Worm (Caenorhabditis elegans) whole organism, L3 larva: ENCODE data around the gene lgc-10.

Experiments
- R02D3.7 ChIP-seq: fragments of 150-350 bp; optimal IDR thresholded peaks from 2 replicates; lab custom pipeline; 2014; ENCODE audit warnings: missing biosample characterization, missing genetic modification characterization
- ZK546.5 ChIP-seq: sonication (generic microtip); optimal IDR thresholded peaks from 2 replicates; lab custom pipeline; 2017; ENCODE audit warnings: missing biosample characterization, missing genetic modification characterization
- aly-2 ChIP-seq: fragments of 150-350 bp; optimal IDR thresholded peaks from 2 replicates; lab custom pipeline; 2014; ENCODE audit warnings: missing biosample characterization, missing genetic modification characterization
- ama-1 ChIP-seq: fragments of 150-350 bp; optimal IDR thresholded peaks from 2 replicates; lab custom pipeline; 2018
- ceh-16 ChIP-seq: sonication (generic microtip); optimal IDR thresholded peaks from 2 replicates; lab custom pipeline; 2017; ENCODE audit warnings: missing biosample characterization, missing genetic modification characterization
- ceh-28 ChIP-seq: fragments of 150-350 bp; optimal IDR thresholded peaks from 2 replicates; lab custom pipeline; 2014; ENCODE audit warnings: missing biosample characterization, missing genetic modification reagents, missing genetic modification characterization
- ceh-82 ChIP-seq: fragments of 150-350 bp; optimal IDR thresholded peaks from 2 replicates; lab custom pipeline; 2014; ENCODE audit warnings: missing biosample characterization, missing genetic modification characterization
- ceh-9 ChIP-seq: sonication (generic microtip); optimal IDR thresholded peaks from 2 replicates; lab custom pipeline; 2018; ENCODE audit warnings: missing biosample characterization, missing genetic modification characterization
- daf-12 ChIP-seq: fragments of 150-350 bp; optimal IDR thresholded peaks from 2 replicates; lab custom pipeline; 2014; ENCODE audit warnings: missing biosample characterization, missing genetic modification reagents, missing genetic modification characterization
- egl-27 ChIP-seq: sonication (generic microtip); optimal IDR thresholded peaks from 4 replicates; lab custom pipeline; 2017; ENCODE audit warnings: missing biosample characterization, missing genetic modification reagents, missing genetic modification characterization
- egl-5 ChIP-seq: fragments of 150-350 bp; optimal IDR thresholded peaks from 2 replicates; lab custom pipeline; 2017; ENCODE audit warnings: missing biosample characterization, missing genetic modification reagents, missing genetic modification characterization, inconsistent platforms
- elt-1 ChIP-seq: fragments of 150-350 bp; optimal IDR thresholded peaks from 2 replicates; lab custom pipeline; 2014; ENCODE audit warnings: missing biosample characterization, missing genetic modification characterization
- elt-2 ChIP-seq: sonication (generic microtip); optimal IDR thresholded peaks from 2 replicates; lab custom pipeline; 2016; ENCODE audit warnings: missing genetic modification reagents, mild to moderate bottlenecking, missing genetic modification characterization, missing compliant biosample characterization
- elt-3 ChIP-seq, 3 experiments: fragments of 150-350 bp in 1 of 3; sonication (generic microtip) in 2 of 3; optimal IDR thresholded peaks; 2 replicates in 2 of 3; 4 replicates in 1 of 3; lab custom pipeline; 2014 to 2017; ENCODE audit warnings: missing biosample characterization in 3 of 3, missing genetic modification characterization in 3 of 3
- eor-1 ChIP-seq, 2 experiments: fragments of 150-350 bp; optimal IDR thresholded peaks; 2 replicates each; lab custom pipeline; 2014 to 2018; ENCODE audit warnings: missing biosample characterization in 2 of 2, missing genetic modification characterization in 2 of 2
- fkh-10 ChIP-seq: sonication (generic microtip); optimal IDR thresholded peaks from 2 replicates; lab custom pipeline; 2017; ENCODE audit warnings: missing biosample characterization, missing genetic modification reagents, missing genetic modification characterization
- fkh-2 ChIP-seq: fragments of 150-350 bp; optimal IDR thresholded peaks from 2 replicates; lab custom pipeline; 2014; ENCODE audit warnings: missing biosample characterization, missing genetic modification reagents, missing genetic modification characterization
- fos-1 ChIP-seq: fragments of 150-350 bp; optimal IDR thresholded peaks from 2 replicates; lab custom pipeline; 2014; ENCODE audit warnings: missing biosample characterization, missing genetic modification characterization
- hmg-11 ChIP-seq: sonication (generic microtip); optimal IDR thresholded peaks from 2 replicates; lab custom pipeline; 2016; ENCODE audit warnings: missing genetic modification characterization, missing compliant biosample characterization
- jun-1 ChIP-seq: fragments of 150-350 bp; optimal IDR thresholded peaks from 2 replicates; lab custom pipeline; 2014; ENCODE audit warnings: missing biosample characterization, missing genetic modification reagents, missing genetic modification characterization
- lin-15B ChIP-seq: fragments of 150-350 bp; optimal IDR thresholded peaks from 2 replicates; lab custom pipeline; 2014; ENCODE audit warnings: missing biosample characterization, missing genetic modification characterization
- lin-39 ChIP-seq: fragments of 150-350 bp; optimal IDR thresholded peaks from 2 replicates; lab custom pipeline; 2018; ENCODE audit warnings: missing biosample characterization, missing genetic modification reagents, missing genetic modification characterization
- lsy-12 ChIP-seq: sonication (generic microtip); optimal IDR thresholded peaks from 2 replicates; lab custom pipeline; 2016; ENCODE audit warnings: mild to moderate bottlenecking, missing genetic modification characterization, missing compliant biosample characterization
- mdl-1 ChIP-seq: fragments of 150-350 bp; optimal IDR thresholded peaks from 2 replicates; lab custom pipeline; 2014; ENCODE audit warnings: missing biosample characterization, missing genetic modification characterization
- mml-1 ChIP-seq: fragments of 150-350 bp; sonication (generic microtip); optimal IDR thresholded peaks from 3 replicates; lab custom pipeline; 2014; ENCODE audit warnings: missing biosample characterization, missing genetic modification characterization
- nfya-1 ChIP-seq: sonication (generic microtip); optimal IDR thresholded peaks from 2 replicates; lab custom pipeline; 2017; ENCODE audit warnings: missing genetic modification characterization, mild to moderate bottlenecking, missing compliant biosample characterization, antibody characterized with exemption, moderate library complexity; ENCODE audit not compliant: insufficient read depth
- nhr-11 ChIP-seq: fragments of 150-350 bp; optimal IDR thresholded peaks from 2 replicates; lab custom pipeline; 2014; ENCODE audit warnings: missing biosample characterization, missing genetic modification characterization
- nhr-12 ChIP-seq: fragments of 150-350 bp; optimal IDR thresholded peaks from 2 replicates; lab custom pipeline; 2014; ENCODE audit warnings: missing biosample characterization, missing genetic modification characterization
- nhr-23 ChIP-seq: fragments of 150-350 bp; optimal IDR thresholded peaks from 2 replicates; lab custom pipeline; 2014; ENCODE audit warnings: missing biosample characterization, missing genetic modification reagents, missing genetic modification characterization
- nhr-237 ChIP-seq: fragments of 150-350 bp; optimal IDR thresholded peaks from 2 replicates; lab custom pipeline; 2014; ENCODE audit warnings: missing biosample characterization, missing genetic modification characterization
- nhr-25 ChIP-seq: sonication (generic microtip); optimal IDR thresholded peaks from 2 replicates; lab custom pipeline; 2017; ENCODE audit warnings: missing biosample characterization, missing genetic modification characterization
- nhr-28 ChIP-seq: fragments of 150-350 bp; optimal IDR thresholded peaks from 2 replicates; lab custom pipeline; 2014; ENCODE audit warnings: missing biosample characterization, missing genetic modification characterization
- nhr-43 ChIP-seq: sonication (generic microtip); optimal IDR thresholded peaks from 2 replicates; lab custom pipeline; 2016; ENCODE audit warnings: mild to moderate bottlenecking, missing genetic modification characterization, missing compliant biosample characterization; ENCODE audit not compliant: poor library complexity, severe bottlenecking
- nhr-67 ChIP-seq: fragments of 150-350 bp; optimal IDR thresholded peaks from 2 replicates; lab custom pipeline; 2014; ENCODE audit warnings: missing biosample characterization, missing genetic modification characterization
- nhr-76 ChIP-seq: fragments of 150-350 bp; sonication (generic microtip); optimal IDR thresholded peaks from 5 replicates; lab custom pipeline; 2014; ENCODE audit warnings: missing biosample characterization, missing genetic modification characterization
- nhr-77 ChIP-seq: fragments of 150-350 bp; optimal IDR thresholded peaks from 2 replicates; lab custom pipeline; 2014; ENCODE audit warnings: missing biosample characterization, missing genetic modification characterization
- pha-4 ChIP-seq: fragments of 150-350 bp; optimal IDR thresholded peaks from 2 replicates; lab custom pipeline; 2014; ENCODE audit warnings: missing biosample characterization, missing genetic modification reagents, missing genetic modification characterization
- pqm-1 ChIP-seq: fragments of 150-350 bp; optimal IDR thresholded peaks from 2 replicates; lab custom pipeline; 2017; ENCODE audit warnings: missing biosample characterization, missing genetic modification characterization, inconsistent platforms
- sea-2 ChIP-seq: fragments of 150-350 bp; sonication (generic microtip); optimal IDR thresholded peaks from 4 replicates; lab custom pipeline; 2014; ENCODE audit warnings: missing biosample characterization, missing genetic modification reagents, missing genetic modification characterization
- skn-1 ChIP-seq: fragments of 150-350 bp; optimal IDR thresholded peaks from 2 replicates; lab custom pipeline; 2014; ENCODE audit warnings: missing biosample characterization, missing genetic modification characterization
- snpc-4 ChIP-seq: fragments of 150-350 bp; optimal IDR thresholded peaks from 2 replicates; lab custom pipeline; 2014; ENCODE audit warnings: missing biosample characterization, missing genetic modification characterization
- tbx-2 ChIP-seq: sonication (generic microtip); optimal IDR thresholded peaks from 2 replicates; lab custom pipeline; 2016; ENCODE audit warnings: mild to moderate bottlenecking, missing genetic modification characterization, missing compliant biosample characterization
- unc-39 ChIP-seq: sonication (generic microtip); optimal IDR thresholded peaks from 4 replicates; lab custom pipeline; 2017; ENCODE audit warnings: missing biosample characterization, missing genetic modification characterization
- unc-62 ChIP-seq: fragments of 150-350 bp; sonication (generic microtip); optimal IDR thresholded peaks from 4 replicates; lab custom pipeline; 2014; ENCODE audit warnings: missing biosample characterization, missing genetic modification reagents, missing genetic modification characterization
- zag-1 ChIP-seq: fragments of 150-350 bp; optimal IDR thresholded peaks from 2 replicates; lab custom pipeline; 2014; ENCODE audit warnings: missing biosample characterization, missing genetic modification characterization
- ztf-11 ChIP-seq: fragments of 150-350 bp; optimal IDR thresholded peaks from 2 replicates; lab custom pipeline; 2014; ENCODE audit warnings: missing biosample characterization, missing genetic modification characterization
- ztf-4 ChIP-seq: fragments of 150-350 bp; optimal IDR thresholded peaks from 2 replicates; lab custom pipeline; 2014; ENCODE audit warnings: missing biosample characterization, missing genetic modification characterization

lgc-10 gene

DNA sequence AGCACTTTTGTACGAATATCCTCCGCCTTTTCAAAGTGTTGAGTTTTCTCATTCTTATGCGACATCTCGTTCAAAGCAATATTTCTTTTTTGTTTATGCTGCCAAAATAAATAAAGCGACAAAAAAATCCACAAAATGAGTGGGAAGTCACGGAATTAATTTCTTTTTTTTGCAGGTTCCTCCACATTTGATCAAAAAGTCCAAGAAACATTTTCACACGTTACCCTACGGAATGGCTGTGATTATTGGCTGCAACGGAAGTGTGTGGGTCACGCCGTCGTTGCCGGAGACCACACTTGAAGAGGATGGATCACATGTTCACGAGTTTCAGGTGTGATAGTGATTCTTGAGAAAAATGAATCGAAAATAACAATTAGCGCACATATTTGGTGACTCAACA lies 40.8 kb downstream of the lgc-10 start, which contains the start of gene Y73B6BL.22:
Y73B6BL.22 (minus strand) TSS at position 101 of the 400 bp plus-strand sequence.
- no peak for TF ChIP-seq elt-3 (tag; optimal IDR thresholded peaks at IDR 0.05; lab: Kevin White, UChicago)
- no peak for TF ChIP-seq lin-39 (tag; lab: Kevin White, UChicago)
- TF ChIP-seq pqm-1 (tag; lab: Kevin White, UChicago) = no peak
- TF ChIP-seq eor-1 (tag; optimal IDR thresholded peaks at IDR 0.05; lab: Kevin White, UChicago) = no peak
- TF ChIP-seq lin-15B (tag; lab: Kevin White, UChicago) = no peak
- TF ChIP-seq ceh-28 (tag; lab: Kevin White, UChicago) = no peak
- TF ChIP-seq nhr-67 = no peak
- TF ChIP-seq daf-12 (tag; lab: Kevin White, UChicago) = no peak
- no peak for TF ChIP-seq fkh-10 (GFP tag; lab: Kevin White, UChicago)
- no peak for TF ChIP-seq mdl-1 (tag; lab: Kevin White, UChicago)
- no peak for TF ChIP-seq pha-4 (tag; lab: Kevin White, UChicago)
- TF ChIP-seq nhr-77 (tag; lab: Kevin White, UChicago) = no peak

DNA sequence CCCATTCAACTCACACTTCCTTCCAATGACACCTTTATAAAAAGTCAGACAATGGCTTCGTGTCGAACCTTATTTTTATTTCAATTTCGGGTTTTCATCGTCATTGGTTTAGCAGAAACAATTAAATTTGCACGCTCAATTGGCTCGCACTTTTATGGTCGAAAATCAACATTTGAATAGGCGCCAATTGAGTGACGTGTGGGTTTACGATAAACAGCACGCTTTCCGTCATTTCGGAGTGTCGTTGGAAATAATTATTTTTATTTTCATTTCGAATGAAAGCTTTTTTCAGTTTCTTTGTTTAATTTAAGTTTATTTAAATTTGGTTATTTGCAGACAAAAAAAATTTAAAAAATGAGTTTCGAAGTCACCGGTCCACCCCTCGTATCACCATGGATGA lies 42.2 kb downstream of the lgc-10 start, which contains the start of gene exos-2:
exos-2 (plus strand) TSS at position 330 of the 400 bp plus-strand sequence.
- TF ChIP-seq ztf-11 = no peak
- no peak for TF ChIP-seq nhr-43 (tag; lab: Kevin White, UChicago)
- no peak for TF ChIP-seq elt-2 (tag; lab: Kevin White, UChicago)
- no peak for TF ChIP-seq nhr-28 (tag; lab: Kevin White, UChicago)
- no peak for TF ChIP-seq ZK546.5 (tag; lab: Kevin White, UChicago)
- TF ChIP-seq lsy-12 (tag; lab: Kevin White, UChicago) = no peak
- TF ChIP-seq egl-27 (tag; lab: Kevin White, UChicago) = no peak
- no peak for TF ChIP-seq ceh-9 (tag; lab: Kevin White, UChicago)
- peak; percentile 11 for TF ChIP-seq nhr-25
- peak; percentile 62 for TF ChIP-seq egl-5 (tag; lab: Kevin White, UChicago)
- no peak for TF ChIP-seq jun-1 (tag; lab: Kevin White, UChicago)
- peak; percentile 77 for TF ChIP-seq lin-15B (tag; lab: Kevin White, UChicago)
- TF ChIP-seq daf-12 (tag; lab: Kevin White, UChicago) = no peak
- TF ChIP-seq fkh-10 (GFP tag; lab: Kevin White, UChicago) = no peak
- no peak for TF ChIP-seq eor-1 (tag; optimal IDR thresholded peaks at IDR 0.05; lab: Kevin White, UChicago)
- TF ChIP-seq pha-4 (tag; lab: Kevin White, UChicago) = no peak
- TF ChIP-seq lin-39 (tag; lab: Kevin White, UChicago) = no peak
- peak; percentile 59 for TF ChIP-seq nhr-23 (tag; lab: Kevin White, UChicago)
- no peak for TF ChIP-seq fkh-2
- TF ChIP-seq ceh-82 (tag; lab: Kevin White, UChicago) = no peak
- no peak for TF ChIP-seq nhr-12 (tag; lab: Kevin White, UChicago)
- TF ChIP-seq ceh-28 (tag; lab: Kevin White, UChicago) = no peak
- no peak for TF ChIP-seq tbx-2 (tag; lab: Kevin White, UChicago)
- TF ChIP-seq ama-1 (lab: Kevin White, UChicago) = no peak
- no peak for TF ChIP-seq nfya-1 (tag; lab: Kevin White, UChicago)
- no peak for TF ChIP-seq unc-39 (tag; lab: Kevin White, UChicago)
- TF ChIP-seq elt-3 (tag; optimal IDR thresholded peaks at IDR 0.05; lab: Kevin White, UChicago) = no peak
- TF ChIP-seq sea-2 (GFP tag; lab: Kevin White, UChicago) = no peak
- TF ChIP-seq ztf-4 = no peak
- no peak for TF ChIP-seq mml-1 (tag; lab: Kevin White, UChicago)
- no peak for TF ChIP-seq nhr-11
- TF ChIP-seq hmg-11 (tag; lab: Kevin White, UChicago) = peak; percentile 47
- TF ChIP-seq nhr-237 = no peak
- no peak for TF ChIP-seq skn-1
- TF ChIP-seq R02D3.7 (tag; lab: Kevin White, UChicago) = peak; percentile 99
- TF ChIP-seq elt-1 (tag; lab: Kevin White, UChicago) = no peak
- no peak for TF ChIP-seq fos-1 (tag; lab: Kevin White, UChicago)
- TF ChIP-seq nhr-76 = no peak
- no peak for TF ChIP-seq zag-1 (tag; lab: Kevin White, UChicago)
- no peak for TF ChIP-seq aly-2
- no peak for TF ChIP-seq ceh-16 (tag; lab: Kevin White, UChicago)
- TF ChIP-seq mdl-1 (tag; lab: Kevin White, UChicago) = no peak
- no peak for TF ChIP-seq unc-62 (GFP tag; lab: Kevin White, UChicago)
- peak; percentile 25 for TF ChIP-seq pqm-1 (tag; lab: Kevin White, UChicago)
- TF ChIP-seq nhr-67 = no peak
- no peak for TF ChIP-seq snpc-4
- no peak for TF ChIP-seq nhr-77 (tag; lab: Kevin White, UChicago)
